Fruit fly (Drosophila melanogaster) whole organism, embryonic: ENCODE results near the gene Sec5.
A peak's percentile ranks its signal among the peaks of the same experiment; 100 is the strongest.

Experiments used
- Abd-B ChIP-seq: fragments of 200-800 bp; sonication (Bioruptor generic); optimal IDR thresholded peaks from 2 replicates; lab custom pipeline; 2018; ENCODE audit warnings: missing biosample characterization, mild to moderate bottlenecking, missing genetic modification characterization, moderate library complexity
- Atf-2 ChIP-seq: fragments of 200-800 bp; sonication (Bioruptor generic); optimal IDR thresholded peaks from 2 replicates; lab custom pipeline; 2016; ENCODE audit warnings: missing biosample characterization, missing genetic modification characterization
- Bgb ChIP-seq: fragments of 200-800 bp; sonication (Bioruptor generic); IDR thresholded peaks from 2 replicates; pipeline ENCODE4 v1.3.6; 2022; ENCODE audit warnings: missing biosample characterization, missing genetic modification characterization; ENCODE audit not compliant: partially characterized antibody
- CG10267 ChIP-seq: fragments of 200-800 bp; sonication (Bioruptor generic); optimal IDR thresholded peaks from 2 replicates; lab custom pipeline; 2018; ENCODE audit warnings: missing biosample characterization, mild to moderate bottlenecking, missing genetic modification characterization, moderate library complexity
- CG10543 ChIP-seq: fragments of 200-800 bp; sonication (Bioruptor generic); optimal IDR thresholded peaks from 3 replicates; lab custom pipeline; 2017; ENCODE audit warnings: missing biosample characterization, mild to moderate bottlenecking, missing genetic modification characterization, moderate library complexity
- CG12071 ChIP-seq: fragments of 200-800 bp; sonication (Bioruptor generic); optimal IDR thresholded peaks from 3 replicates; lab custom pipeline; 2018; ENCODE audit warnings: missing biosample characterization, mild to moderate bottlenecking, missing genetic modification characterization
- CG12659 ChIP-seq: fragments of 200-800 bp; sonication (Bioruptor generic); optimal IDR thresholded peaks from 3 replicates; lab custom pipeline; 2017; ENCODE audit warnings: mild to moderate bottlenecking, missing biosample characterization, missing genetic modification reagents, missing genetic modification characterization
- CG13287 ChIP-seq: fragments of 200-800 bp; sonication (Bioruptor generic); IDR thresholded peaks from 2 replicates; pipeline ENCODE4 v1.3.6; 2022; ENCODE audit warnings: missing biosample characterization, missing genetic modification characterization; ENCODE audit not compliant: partially characterized antibody
- CG14710 ChIP-seq: fragments of 200-800 bp; sonication (Bioruptor generic); optimal IDR thresholded peaks from 3 replicates; lab custom pipeline; 2019; ENCODE audit warnings: missing biosample characterization, mild to moderate bottlenecking, missing genetic modification characterization, moderate library complexity
- CG1792 ChIP-seq: fragments of 200-800 bp; sonication (Bioruptor generic); optimal IDR thresholded peaks from 2 replicates; lab custom pipeline; 2016; ENCODE audit warnings: missing biosample characterization, missing genetic modification characterization
- CG18476 ChIP-seq: fragments of 200-800 bp; sonication (Bioruptor generic); optimal IDR thresholded peaks from 2 replicates; lab custom pipeline; 2016; ENCODE audit warnings: missing biosample characterization, mild to moderate bottlenecking, missing genetic modification characterization
- CG2712 ChIP-seq: fragments of 200-800 bp; optimal IDR thresholded peaks from 3 replicates; lab custom pipeline; 2019; ENCODE audit warnings: missing biosample characterization, mild to moderate bottlenecking, missing genetic modification characterization, moderate library complexity
- CG34376 ChIP-seq: fragments of 200-800 bp; sonication (Bioruptor generic); optimal IDR thresholded peaks from 2 replicates; lab custom pipeline; 2018; ENCODE audit warnings: missing biosample characterization, mild to moderate bottlenecking, missing genetic modification characterization
- CG4617 ChIP-seq: fragments of 200-800 bp; sonication (Bioruptor generic); optimal IDR thresholded peaks from 3 replicates; lab custom pipeline; 2016; ENCODE audit warnings: missing biosample characterization, missing genetic modification characterization, borderline replicate concordance
- CG7987 ChIP-seq: fragments of 200-800 bp; sonication (Bioruptor generic); optimal IDR thresholded peaks from 2 replicates; lab custom pipeline; 2018; ENCODE audit warnings: missing biosample characterization, mild to moderate bottlenecking, missing genetic modification characterization, moderate library complexity
- CG9609 ChIP-seq: fragments of 200-800 bp; sonication (Bioruptor generic); optimal IDR thresholded peaks from 3 replicates; lab custom pipeline; 2016; ENCODE audit warnings: missing biosample characterization, missing genetic modification characterization
- CG9797 ChIP-seq: fragments of 200-800 bp; sonication (Bioruptor generic); optimal IDR thresholded peaks from 3 replicates; lab custom pipeline; 2018; ENCODE audit warnings: missing biosample characterization, mild to moderate bottlenecking, missing genetic modification characterization
- Dp ChIP-seq: fragments of 200-800 bp; sonication (Bioruptor generic); optimal IDR thresholded peaks from 2 replicates; lab custom pipeline; 2018; ENCODE audit warnings: missing biosample characterization, mild to moderate bottlenecking, missing genetic modification characterization, moderate library complexity
- HLH4C ChIP-seq: fragments of 200-800 bp; sonication (Bioruptor generic); IDR thresholded peaks from 3 replicates; pipeline ENCODE4 v1.3.6; 2022; ENCODE audit warnings: missing biosample characterization, missing genetic modification characterization; ENCODE audit not compliant: partially characterized antibody
- MBD-R2 ChIP-seq: fragments of 200-800 bp; sonication (Bioruptor generic); IDR thresholded peaks from 2 replicates; pipeline ENCODE4 v1.3.6; 2022; ENCODE audit warnings: missing biosample characterization, missing genetic modification characterization
- MESR4 ChIP-seq: fragments of 200-800 bp; sonication (Bioruptor generic); optimal IDR thresholded peaks from 2 replicates; lab custom pipeline; 2018; ENCODE audit warnings: missing biosample characterization, mild to moderate bottlenecking, missing genetic modification characterization, moderate library complexity
- Med ChIP-seq: fragments of 200-800 bp; sonication (Bioruptor generic); peaks from one replicate; lab custom pipeline; 2016; ENCODE audit warnings: missing biosample characterization, missing genetic modification characterization, mild to moderate bottlenecking, inconsistent platforms, moderate library complexity
- Mrtf ChIP-seq: fragments of 200-800 bp; sonication (Bioruptor generic); IDR thresholded peaks from 3 replicates; pipeline ENCODE4 v1.3.6; 2022; ENCODE audit warnings: missing biosample characterization, missing genetic modification characterization
- Opbp ChIP-seq: fragments of 200-800 bp; sonication (Bioruptor generic); IDR thresholded peaks from 3 replicates; pipeline ENCODE4 v1.3.6; 2022; ENCODE audit warnings: missing biosample characterization, missing genetic modification characterization; ENCODE audit not compliant: partially characterized antibody
- Scr ChIP-seq: fragments of 200-800 bp; sonication (Bioruptor generic); IDR thresholded peaks from 2 replicates; pipeline ENCODE4 v1.3.6; 2022; ENCODE audit warnings: missing biosample characterization, missing genetic modification characterization; ENCODE audit not compliant: partially characterized antibody
- YL-1 ChIP-seq: fragments of 200-800 bp; sonication (Bioruptor generic); optimal IDR thresholded peaks from 3 replicates; lab custom pipeline; 2017; ENCODE audit warnings: missing biosample characterization, mild to moderate bottlenecking, missing genetic modification characterization
- gfzf ChIP-seq: fragments of 200-800 bp; sonication (Bioruptor generic); optimal IDR thresholded peaks from 2 replicates; lab custom pipeline; 2016; ENCODE audit warnings: missing biosample characterization, mild to moderate bottlenecking, missing genetic modification characterization, moderate library complexity
- her ChIP-seq: fragments of 200-800 bp; sonication (Bioruptor generic); optimal IDR thresholded peaks from 2 replicates; lab custom pipeline; 2016; ENCODE audit warnings: missing biosample characterization, missing genetic modification characterization
- jigr1 ChIP-seq: fragments of 200-800 bp; sonication (Bioruptor generic); IDR thresholded peaks from 3 replicates; pipeline ENCODE4 v1.3.6; 2022; ENCODE audit warnings: missing biosample characterization, missing genetic modification characterization
- knrl ChIP-seq: fragments of 200-800 bp; sonication (Bioruptor generic); IDR thresholded peaks from 3 replicates; pipeline ENCODE4 v1.3.6; 2022; ENCODE audit warnings: missing biosample characterization, missing genetic modification characterization; ENCODE audit not compliant: partially characterized antibody
- nom ChIP-seq: fragments of 200-800 bp; sonication (Bioruptor generic); optimal IDR thresholded peaks from 2 replicates; lab custom pipeline; 2017; ENCODE audit warnings: missing biosample characterization, missing genetic modification characterization, mild to moderate bottlenecking, moderate library complexity, missing genetic modification reagents
- phol ChIP-seq: fragments of 200-800 bp; sonication (Bioruptor generic); optimal IDR thresholded peaks from 3 replicates; lab custom pipeline; 2018; ENCODE audit warnings: missing biosample characterization, mild to moderate bottlenecking, missing genetic modification characterization, moderate library complexity
- pzg ChIP-seq: fragments of 200-800 bp; sonication (Bioruptor generic); optimal IDR thresholded peaks from 3 replicates; lab custom pipeline; 2018; ENCODE audit warnings: missing biosample characterization, mild to moderate bottlenecking, missing genetic modification characterization, moderate library complexity
- sd ChIP-seq: fragments of 200-800 bp; sonication (Bioruptor generic); optimal IDR thresholded peaks from 3 replicates; lab custom pipeline; 2018; ENCODE audit warnings: missing biosample characterization, mild to moderate bottlenecking, missing genetic modification characterization, moderate library complexity
- stwl ChIP-seq: fragments of 200-800 bp; sonication (Bioruptor generic); optimal IDR thresholded peaks from 3 replicates; lab custom pipeline; 2018; ENCODE audit warnings: missing biosample characterization, mild to moderate bottlenecking, missing genetic modification characterization, moderate library complexity
- sug ChIP-seq: fragments of 200-800 bp; optimal IDR thresholded peaks from 2 replicates; lab custom pipeline; 2019; ENCODE audit warnings: missing biosample characterization, mild to moderate bottlenecking, missing genetic modification characterization, moderate library complexity
- trem ChIP-seq: fragments of 200-800 bp; optimal IDR thresholded peaks from 3 replicates; lab custom pipeline; 2019; ENCODE audit warnings: missing biosample characterization, mild to moderate bottlenecking, missing genetic modification characterization, moderate library complexity
- z ChIP-seq: fragments of 200-800 bp; sonication (Bioruptor generic); IDR thresholded peaks from 3 replicates; pipeline ENCODE4 v1.3.6; 2022; ENCODE audit warnings: missing biosample characterization, missing genetic modification characterization

Gene Sec5

DNA sequence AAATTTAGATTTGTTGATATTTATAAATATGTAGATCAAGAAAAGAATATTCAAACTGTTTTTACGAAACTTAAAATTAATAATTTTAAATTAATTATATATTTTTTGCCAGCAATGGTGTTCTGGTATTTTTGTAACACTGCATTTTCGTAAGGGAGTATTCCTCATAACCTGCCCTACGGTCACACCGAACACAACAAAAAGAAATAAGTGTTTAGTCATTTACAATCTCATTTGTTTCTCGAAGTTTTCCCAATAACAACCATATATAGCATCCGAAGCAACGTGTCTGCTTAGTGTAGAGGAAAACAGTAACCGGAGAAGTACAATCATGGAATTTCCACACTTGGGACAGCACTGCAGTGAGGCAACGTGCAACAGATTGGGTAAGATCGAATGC lies 4.8 kb upstream of the Sec5 start, which contains the start of gene CG12795:
CG12795 (plus strand) TSS at position 181 of the 400 bp plus-strand sequence.
- TF ChIP-seq CG1792 (GFP tag; lab: Kevin White, UChicago) (no peak), Opbp (GFP tag; lab: Robert Waterston, UW) (no peak), Abd-B (no peak), CG9797 (GFP tag; lab: Kevin White, UChicago) (peak; percentile 64), Scr (0 out of 2 replicates have a peak, but pooled peaks have one; percentile 9), MBD-R2 (peak; percentile 47; the same call in 1 of the 2 replicates), MESR4 (GFP tag; lab: Kevin White, UChicago) (peak; percentile 83), trem (peak; percentile 29), CG4617 (GFP tag; lab: Kevin White, UChicago) (peak; percentile 74), CG12659 (GFP tag; lab: Kevin White, UChicago) (peak; percentile 9), Dp (GFP tag; lab: Kevin White, UChicago) (peak; percentile 12), CG10267 (tag; lab: Kevin White, UChicago) (peak; percentile 61), pzg (GFP tag; lab: Kevin White, UChicago) (peak; percentile 54), her (no peak), nom (GFP tag; lab: Kevin White, UChicago) (peak; percentile 5), phol (tag; lab: Kevin White, UChicago) (peak; percentile 16), CG14710 (tag; lab: Kevin White, UChicago) (peak; percentile 32), jigr1 (GFP tag; lab: Robert Waterston, UW) (no peak; the same call in 2 of the 3 replicates), CG2712 (tag; lab: Kevin White, UChicago) (peak; percentile 25), stwl (peak; percentile 69), YL-1 (GFP tag; lab: Kevin White, UChicago) (peak; percentile 58), gfzf (GFP tag; lab: Kevin White, UChicago) (peak; percentile 72), CG13287 (peak; percentile 18; the same call in 1 of the 2 replicates), CG12071 (GFP tag; lab: Kevin White, UChicago) (no peak)

DNA sequence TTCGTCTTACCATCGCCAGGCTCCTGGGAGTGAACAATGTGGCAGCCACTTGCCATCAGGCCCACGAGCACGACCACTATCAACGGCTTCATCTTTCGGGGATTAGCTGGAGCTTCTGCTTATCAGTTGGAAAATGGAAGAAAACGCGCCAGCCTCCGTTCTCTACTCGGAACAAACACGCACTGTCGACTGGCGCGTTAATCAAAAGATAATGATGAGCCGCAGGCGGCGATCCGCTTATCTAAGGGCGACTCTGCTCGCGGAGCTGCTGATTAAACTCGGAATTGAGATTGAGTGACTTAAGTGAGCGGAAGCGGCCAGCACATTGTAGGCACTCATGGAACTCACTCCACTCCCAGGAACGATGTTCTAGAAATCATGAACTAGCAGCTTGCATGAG lies 4.7 kb downstream of the Sec5 start, which contains the start of gene CG3246:
CG3246 (minus strand) TSS at position 193 of the 400 bp plus-strand sequence.
- TF ChIP-seq Atf-2 (GFP tag; lab: Kevin White, UChicago) (no peak), sd (tag; lab: Kevin White, UChicago) (no peak), CG18476 (GFP tag; lab: Kevin White, UChicago) (no peak), Med (GFP tag; lab: Kevin White, UChicago) (peak; percentile 41), sug (peak; percentile 57), z (GFP tag; lab: Robert Waterston, UW) (peak; percentile 92), Bgb (GFP tag; lab: Robert Waterston, UW) (0 out of 2 replicates have a peak, but pooled peaks have one; percentile 7), HLH4C (GFP tag; lab: Robert Waterston, UW) (no peak), Mrtf (GFP tag; lab: Robert Waterston, UW) (no peak), CG10543 (GFP tag; lab: Kevin White, UChicago) (peak; percentile 38), CG34376 (GFP tag; lab: Kevin White, UChicago) (peak; percentile 61), CG7987 (GFP tag; lab: Kevin White, UChicago) (peak; percentile 15), nom (GFP tag; lab: Kevin White, UChicago) (peak; percentile 15), CG9609 (no peak), knrl (GFP tag; lab: Robert Waterston, UW) (no peak)
